Fruit fly (Drosophila melanogaster): ENCODE data around the gene CG5568.

dm6 chr3L:5845466-5845865 lies 25.8 kb upstream of the CG5568 start, which contains the start of gene vn:
- TF ChIP-seq CG14655 (GFP tag; optimal IDR thresholded peaks at IDR 0.05): no peak
- TF ChIP-seq CG13204 (GFP tag; optimal IDR thresholded peaks at IDR 0.05): peak; percentile 44
- TF ChIP-seq Snoo (tag; optimal IDR thresholded peaks at IDR 0.05): no peak
- TF ChIP-seq CG32121 (GFP tag; IDR thresholded peaks at IDR 0.05): peak; percentile 49; the same call in 1 of the 2 replicates
- TF ChIP-seq EcR (GFP tag; optimal IDR thresholded peaks at IDR 0.05): no peak

All from whole organism, pupa.